Worm (Caenorhabditis elegans) whole organism, L1 larva: ENCODE data around the gene F41E6.1.

Source experiments
- C04F5.9 ChIP-seq: sonication (generic microtip); optimal IDR thresholded peaks from 2 replicates; lab custom pipeline; 2016; ENCODE audit warnings: missing genetic modification characterization, missing compliant biosample characterization
- F16B12.6 ChIP-seq: fragments of 150-350 bp; optimal IDR thresholded peaks from 2 replicates; lab custom pipeline; 2014; ENCODE audit warnings: missing biosample characterization, missing genetic modification characterization
- Y116A8C.19 ChIP-seq: sonication (generic microtip); optimal IDR thresholded peaks from 2 replicates; lab custom pipeline; 2016; ENCODE audit warnings: missing compliant biosample characterization, missing genetic modification characterization, borderline replicate concordance
- alr-1 ChIP-seq: fragments of 200-800 bp; sonication (Bioruptor generic); optimal IDR thresholded peaks from 2 replicates; lab custom pipeline; 2018; ENCODE audit warnings: borderline replicate concordance, mild to moderate bottlenecking, missing genetic modification characterization, missing compliant biosample characterization
- ceh-63 ChIP-seq: fragments of 200-800 bp; sonication (Bioruptor generic); optimal IDR thresholded peaks from 2 replicates; lab custom pipeline; 2018; ENCODE audit warnings: mild to moderate bottlenecking, missing genetic modification characterization, missing compliant biosample characterization
- ceh-8 ChIP-seq: fragments of 200-800 bp; sonication (Bioruptor generic); optimal IDR thresholded peaks from 2 replicates; lab custom pipeline; 2018; ENCODE audit warnings: mild to moderate bottlenecking, missing genetic modification characterization, moderate library complexity, missing compliant biosample characterization
- ceh-90 ChIP-seq: sonication (generic microtip); optimal IDR thresholded peaks from 2 replicates; lab custom pipeline; 2016; ENCODE audit warnings: missing genetic modification characterization, missing compliant biosample characterization
- ces-1 ChIP-seq: fragments of 150-350 bp; optimal IDR thresholded peaks from 2 replicates; lab custom pipeline; 2014; ENCODE audit warnings: missing biosample characterization, missing genetic modification reagents, missing genetic modification characterization
- dpl-1 ChIP-seq, 3 experiments: fragments of 150-350 bp in 2 of 3; sonication (generic microtip) in 1 of 3; optimal IDR thresholded peaks; 2 replicates each; lab custom pipeline; 2014 to 2017; ENCODE audit warnings: missing biosample characterization in 3 of 3, missing genetic modification characterization in 3 of 3, missing genetic modification reagents in 3 of 3
- egl-13 ChIP-seq: sonication (generic microtip); optimal IDR thresholded peaks from 2 replicates; lab custom pipeline; 2016; ENCODE audit warnings: missing genotype, missing genetic modification reagents, missing genetic modification characterization, missing compliant biosample characterization
- egl-27 ChIP-seq, 2 experiments: fragments of 150-350 bp in 1 of 2; sonication (generic microtip); optimal IDR thresholded peaks; 3 replicates each; lab custom pipeline; 2017 to 2018; ENCODE audit warnings: missing biosample characterization in 2 of 2, missing genetic modification characterization in 2 of 2, missing genetic modification reagents in 2 of 2
- elt-3 ChIP-seq, 6 experiments: fragments of 150-350 bp in 1 of 6; sonication (generic microtip); optimal IDR thresholded peaks; 2 replicates each; lab custom pipeline; 2017 to 2018; ENCODE audit warnings: missing biosample characterization in 6 of 6, missing genetic modification characterization in 6 of 6, inconsistent platforms in 1 of 6
- ets-5 ChIP-seq: fragments of 200-800 bp; sonication (Bioruptor generic); IDR thresholded peaks from 2 replicates; pipeline ENCODE4 v1.3.6; 2022; ENCODE audit warnings: missing genetic modification characterization, missing compliant biosample characterization
- fkh-10 ChIP-seq: sonication (generic microtip); optimal IDR thresholded peaks from 2 replicates; lab custom pipeline; 2017; ENCODE audit warnings: missing biosample characterization, missing genetic modification reagents, missing genetic modification characterization
- fkh-8 ChIP-seq: sonication (generic microtip); optimal IDR thresholded peaks from 2 replicates; lab custom pipeline; 2016; ENCODE audit warnings: mild to moderate bottlenecking, missing genetic modification characterization, missing compliant biosample characterization
- fos-1 ChIP-seq: fragments of 150-350 bp; optimal IDR thresholded peaks from 2 replicates; lab custom pipeline; 2014; ENCODE audit warnings: missing biosample characterization, missing genetic modification characterization
- hlh-4 ChIP-seq: sonication (generic microtip); optimal IDR thresholded peaks from 2 replicates; lab custom pipeline; 2016; ENCODE audit warnings: mild to moderate bottlenecking, missing genetic modification characterization, missing compliant biosample characterization
- hpl-2 ChIP-seq: fragments of 150-350 bp; optimal IDR thresholded peaks from 2 replicates; lab custom pipeline; 2014; ENCODE audit warnings: missing biosample characterization, missing genetic modification reagents, missing genetic modification characterization
- irx-1 ChIP-seq: sonication (generic microtip); optimal IDR thresholded peaks from 2 replicates; lab custom pipeline; 2016; ENCODE audit warnings: missing genetic modification characterization, missing compliant biosample characterization
- jun-1 ChIP-seq: fragments of 150-350 bp; optimal IDR thresholded peaks from 2 replicates; lab custom pipeline; 2014; ENCODE audit warnings: missing biosample characterization, missing genetic modification reagents, missing genetic modification characterization
- lin-13 ChIP-seq: fragments of 150-350 bp; optimal IDR thresholded peaks from 2 replicates; lab custom pipeline; 2014; ENCODE audit warnings: missing biosample characterization, missing genetic modification reagents, missing genetic modification characterization
- lin-14 ChIP-seq: fragments of 200-800 bp; sonication (Bioruptor generic); optimal IDR thresholded peaks from 2 replicates; lab custom pipeline; 2018; ENCODE audit warnings: mild to moderate bottlenecking, missing genetic modification characterization, moderate library complexity, missing compliant biosample characterization
- lin-15B ChIP-seq: fragments of 150-350 bp; sonication (generic microtip); optimal IDR thresholded peaks from 3 replicates; lab custom pipeline; 2014; ENCODE audit warnings: missing biosample characterization, missing genetic modification characterization
- lin-35 ChIP-seq, 2 experiments: fragments of 150-350 bp; optimal IDR thresholded peaks; 2 replicates each; lab custom pipeline; 2014; ENCODE audit warnings: missing biosample characterization in 2 of 2, missing genetic modification characterization in 2 of 2, missing genetic modification reagents in 2 of 2
- lin-39 ChIP-seq: fragments of 150-350 bp; optimal IDR thresholded peaks from 2 replicates; lab custom pipeline; 2014; ENCODE audit warnings: missing biosample characterization, missing genetic modification reagents, missing genetic modification characterization
- lsy-2 ChIP-seq, 2 experiments: fragments of 150-350 bp; optimal IDR thresholded peaks; 2 replicates each; lab custom pipeline; 2014; ENCODE audit warnings: missing biosample characterization in 2 of 2, missing genetic modification characterization in 2 of 2
- mab-9 ChIP-seq: fragments of 200-800 bp; sonication (Bioruptor generic); IDR thresholded peaks from 2 replicates; pipeline ENCODE4 v1.3.6; 2022; ENCODE audit warnings: missing genetic modification reagents, missing genetic modification characterization, missing compliant biosample characterization
- nhr-12 ChIP-seq: sonication (generic microtip); optimal IDR thresholded peaks from 2 replicates; lab custom pipeline; 2017; ENCODE audit warnings: missing biosample characterization, missing genetic modification characterization
- nhr-20 ChIP-seq: sonication (generic microtip); optimal IDR thresholded peaks from 2 replicates; lab custom pipeline; 2016; ENCODE audit warnings: mild to moderate bottlenecking, missing genetic modification characterization, missing compliant biosample characterization
- nhr-28 ChIP-seq: fragments of 150-350 bp; optimal IDR thresholded peaks from 2 replicates; lab custom pipeline; 2014; ENCODE audit warnings: missing biosample characterization, missing genetic modification characterization
- nhr-47 ChIP-seq: sonication (generic microtip); optimal IDR thresholded peaks from 2 replicates; lab custom pipeline; 2016; ENCODE audit warnings: mild to moderate bottlenecking, missing genetic modification characterization, moderate library complexity, missing compliant biosample characterization
- nhr-85 ChIP-seq: sonication (generic microtip); peaks from one replicate; lab custom pipeline; 2016; ENCODE audit warnings: missing genetic modification characterization, inconsistent platforms, missing compliant biosample characterization
- pqm-1 ChIP-seq: sonication (generic microtip); optimal IDR thresholded peaks from 3 replicates; lab custom pipeline; 2017; ENCODE audit warnings: missing biosample characterization, missing genetic modification characterization
- skn-1 ChIP-seq: fragments of 150-350 bp; optimal IDR thresholded peaks from 2 replicates; lab custom pipeline; 2014; ENCODE audit warnings: missing biosample characterization, missing genetic modification characterization
- snpc-4 ChIP-seq: fragments of 150-350 bp; optimal IDR thresholded peaks from 2 replicates; lab custom pipeline; 2014; ENCODE audit warnings: missing biosample characterization, missing genetic modification characterization
- sox-4 ChIP-seq: sonication (generic microtip); optimal IDR thresholded peaks from 2 replicates; lab custom pipeline; 2016; ENCODE audit warnings: missing genetic modification characterization, missing compliant biosample characterization
- sptf-1 ChIP-seq: fragments of 150-350 bp; optimal IDR thresholded peaks from 2 replicates; lab custom pipeline; 2014; ENCODE audit warnings: missing biosample characterization, missing genetic modification characterization
- sup-37 ChIP-seq: fragments of 200-800 bp; sonication (Bioruptor generic); optimal IDR thresholded peaks from 2 replicates; lab custom pipeline; 2018; ENCODE audit warnings: mild to moderate bottlenecking, missing genetic modification characterization, missing compliant biosample characterization
- swsn-7 ChIP-seq: sonication (generic microtip); optimal IDR thresholded peaks from 2 replicates; lab custom pipeline; 2016; ENCODE audit warnings: missing genetic modification characterization, missing compliant biosample characterization
- tbx-2 ChIP-seq: sonication (generic microtip); optimal IDR thresholded peaks from 2 replicates; lab custom pipeline; 2016; ENCODE audit warnings: missing genetic modification characterization, missing compliant biosample characterization
- unc-130 ChIP-seq: fragments of 150-350 bp; optimal IDR thresholded peaks from 2 replicates; lab custom pipeline; 2017; ENCODE audit warnings: missing biosample characterization, missing genetic modification characterization, inconsistent platforms
- unc-30 ChIP-seq: sonication (generic microtip); optimal IDR thresholded peaks from 2 replicates; lab custom pipeline; 2017; ENCODE audit warnings: missing biosample characterization, missing genetic modification characterization
- unc-86 ChIP-seq: sonication (generic microtip); optimal IDR thresholded peaks from 2 replicates; lab custom pipeline; 2016; ENCODE audit warnings: missing genetic modification characterization, missing compliant biosample characterization
- unc-98 ChIP-seq: fragments of 200-800 bp; sonication (Bioruptor generic); IDR thresholded peaks from 2 replicates; pipeline ENCODE4 v1.3.6; 2022; ENCODE audit warnings: missing genetic modification characterization, missing compliant biosample characterization
- vab-15 ChIP-seq: sonication (generic microtip); optimal IDR thresholded peaks from 2 replicates; lab custom pipeline; 2017; ENCODE audit warnings: missing genotype, mild to moderate bottlenecking, missing genetic modification characterization, missing compliant biosample characterization
- xbp-1 ChIP-seq: sonication (generic microtip); optimal IDR thresholded peaks from 2 replicates; lab custom pipeline; 2016; ENCODE audit warnings: missing genetic modification characterization, missing compliant biosample characterization
- zag-1 ChIP-seq: fragments of 150-350 bp; optimal IDR thresholded peaks from 2 replicates; lab custom pipeline; 2014; ENCODE audit warnings: missing biosample characterization, missing genetic modification characterization

Gene F41E6.1

ce11 chrV:8661241-8661954 lies 39.0 kb downstream of the F41E6.1 start (continued):
- TF ChIP-seq hpl-2 (GFP tag; lab: Kevin White, UChicago) (no peak), unc-30 (no peak), C04F5.9 (tag; lab: Kevin White, UChicago) (no peak), ceh-90 (tag; lab: Kevin White, UChicago) (no peak), snpc-4 (no peak), lin-39 (no peak), egl-27 (tag; optimal IDR thresholded peaks at IDR 0.05; lab: Kevin White, UChicago) (no peak), nhr-20 (peak; percentile 51), nhr-47 (tag; lab: Kevin White, UChicago) (no peak), lin-14 (peak; percentile 67), vab-15 (tag; lab: Kevin White, UChicago) (no peak), pqm-1 (peak; percentile 52), tbx-2 (tag; lab: Kevin White, UChicago) (no peak), lin-15B (tag; lab: Kevin White, UChicago) (no peak), fkh-10 (GFP tag; lab: Kevin White, UChicago) (no peak), alr-1 (tag; lab: Kevin White, UChicago) (no peak), lsy-2 (tag; optimal IDR thresholded peaks at IDR 0.05; lab: Kevin White, UChicago) (peak in 1 of 2 experiments; percentile 17), nhr-12 (tag; lab: Kevin White, UChicago) (no peak), mab-9 (GFP tag; lab: Robert Waterston, UW) (no peak), lin-35 (GFP tag; optimal IDR thresholded peaks at IDR 0.05; lab: Kevin White, UChicago) (no peak), unc-86 (no peak), unc-130 (tag; lab: Kevin White, UChicago) (peak; percentile 11), ceh-63 (no peak), ceh-8 (GFP tag; lab: Kevin White, UChicago) (no peak), Y116A8C.19 (tag; lab: Kevin White, UChicago) (no peak), xbp-1 (tag; lab: Kevin White, UChicago) (no peak), swsn-7 (tag; lab: Kevin White, UChicago) (no peak), sptf-1 (tag; lab: Kevin White, UChicago) (no peak), irx-1 (tag; lab: Kevin White, UChicago) (peak; percentile 66), nhr-85 (tag; lab: Kevin White, UChicago) (peak; percentile 88), dpl-1 (GFP tag; optimal IDR thresholded peaks at IDR 0.05; lab: Kevin White, UChicago) (no peak), ces-1 (no peak), fkh-8 (tag; lab: Kevin White, UChicago) (no peak), egl-13 (tag; lab: Kevin White, UChicago) (no peak), lin-13 (GFP tag; lab: Kevin White, UChicago) (no peak), nhr-28 (tag; lab: Kevin White, UChicago) (no peak), zag-1 (no peak), ets-5 (GFP tag; lab: Robert Waterston, UW) (no peak), sup-37 (GFP tag; lab: Kevin White, UChicago) (no peak), skn-1 (no peak), fos-1 (tag; lab: Kevin White, UChicago) (no peak), elt-3 (tag; optimal IDR thresholded peaks at IDR 0.05; lab: Kevin White, UChicago) (peak in 3 of 6 experiments; percentile 24 to 61 (median 25)), unc-98 (GFP tag; lab: Robert Waterston, UW) (no peak), sox-4 (tag; lab: Kevin White, UChicago) (no peak), hlh-4 (no peak), jun-1 (peak; percentile 23), F16B12.6 (tag; lab: Kevin White, UChicago) (no peak)
